Fruit fly (Drosophila melanogaster): ENCODE results near the gene Uxs.

Gene Uxs

DNA sequence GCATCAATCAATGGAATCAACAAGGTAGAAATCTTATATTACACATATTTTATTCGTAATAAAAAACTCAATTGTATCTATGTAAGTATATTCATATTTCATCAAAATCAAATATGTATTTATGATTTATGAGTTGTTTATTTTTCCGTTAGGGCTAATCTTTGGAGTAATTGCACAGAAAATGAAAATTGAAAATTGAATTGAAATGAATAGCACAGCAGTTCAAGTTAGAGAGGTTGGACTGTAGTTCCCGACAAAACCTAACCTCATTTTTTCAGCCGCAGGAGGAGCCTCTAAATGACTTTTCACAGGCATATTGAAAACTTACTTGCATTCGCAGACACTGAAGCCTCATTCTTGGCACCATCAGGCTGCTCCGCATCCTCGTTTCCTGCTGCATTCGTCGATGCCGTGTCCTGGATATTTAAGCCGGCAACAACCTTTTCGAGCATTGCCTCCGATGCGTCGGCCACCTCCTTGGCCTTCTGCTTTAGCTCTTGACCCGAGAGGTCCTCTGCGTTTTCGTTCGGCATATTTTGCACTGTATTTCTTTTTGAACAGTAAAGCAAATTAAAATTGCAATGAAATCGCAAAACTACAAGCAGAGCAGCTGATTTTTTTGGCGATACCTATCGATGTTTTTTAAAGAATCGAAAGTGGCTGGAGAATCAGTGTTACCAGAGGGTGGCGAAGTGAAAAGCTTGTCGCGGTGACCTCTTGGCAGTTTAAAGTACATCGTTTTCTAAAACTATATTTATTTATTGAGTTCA lies 2.7 kb upstream of the Uxs start, which contains the start of gene Nmt (continued):
- TF ChIP-seq CG6654 (GFP tag; optimal IDR thresholded peaks at IDR 0.05) (no peak), stc (GFP tag; IDR thresholded peaks at IDR 0.05) (no peak), knrl (GFP tag; IDR thresholded peaks at IDR 0.05; ENCODE audit: partially characterized antibody) (peak; percentile 67; the same call in 2 of the 3 replicates), Xrp1 (GFP tag; IDR thresholded peaks at IDR 0.05) (no peak), Stat92E (GFP tag; optimal IDR thresholded peaks at IDR 0.05) (no peak), Oli (tag; optimal IDR thresholded peaks at IDR 0.05) (no peak), CG31224 (GFP tag; IDR thresholded peaks at IDR 0.05) (no peak), Abd-B (GFP tag; optimal IDR thresholded peaks at IDR 0.05) (no peak), MBD-R2 (GFP tag; IDR thresholded peaks at IDR 0.05) (peak; percentile 81), Fer1 (GFP tag; optimal IDR thresholded peaks at IDR 0.05) (no peak), CG10431 (GFP tag; optimal IDR thresholded peaks at IDR 0.05) (no peak), pan (optimal IDR thresholded peaks at IDR 0.05) (no peak), pan (GFP tag; optimal IDR thresholded peaks at IDR 0.05 in 1 of 2, IDR thresholded peaks at IDR 0.05 in 1 of 2) (no peak), CG12071 (GFP tag; optimal IDR thresholded peaks at IDR 0.05) (no peak), crp (GFP tag; optimal IDR thresholded peaks at IDR 0.05) (peak; percentile 25 to 90), CG9876 (GFP tag; optimal IDR thresholded peaks at IDR 0.05) (no peak), HmgZ (tag; optimal IDR thresholded peaks at IDR 0.05) (no peak), zen2 (GFP tag; IDR thresholded peaks at IDR 0.05; ENCODE audit: partially characterized antibody) (peak; percentile 80), CG6175 (GFP tag; IDR thresholded peaks at IDR 0.05) (no peak), CG10959 (GFP tag; IDR thresholded peaks at IDR 0.05) (no peak), slbo (GFP tag; IDR thresholded peaks at IDR 0.05) (peak; percentile 82), zfh1 (GFP tag; IDR thresholded peaks at IDR 0.05) (no peak), peb (GFP tag; IDR thresholded peaks at IDR 0.05) (no peak), vnd (GFP tag; IDR thresholded peaks at IDR 0.05; ENCODE audit: partially characterized antibody) (peak; percentile 69), CG11456 (GFP tag; IDR thresholded peaks at IDR 0.05) (no peak), gsb (GFP tag; IDR thresholded peaks at IDR 0.05) (no peak), fd3F (GFP tag; optimal IDR thresholded peaks at IDR 0.05) (peak; percentile 7), tx (GFP tag; optimal IDR thresholded peaks at IDR 0.05) (no peak), CG2116 (GFP tag; optimal IDR thresholded peaks at IDR 0.05) (peak; percentile 11), crc (GFP tag; optimal IDR thresholded peaks at IDR 0.05) (no peak), HLH4C (GFP tag; IDR thresholded peaks at IDR 0.05; ENCODE audit: partially characterized antibody) (peak; percentile 71), D (optimal IDR thresholded peaks at IDR 0.05) (no peak), D (GFP tag; optimal IDR thresholded peaks at IDR 0.05) (no peak), CG2889 (GFP tag; IDR thresholded peaks at IDR 0.05) (0 out of 3 replicates have a peak, but pooled peaks have one; percentile 33), p53 (GFP tag; optimal IDR thresholded peaks at IDR 0.05) (no peak), psq (GFP tag; optimal IDR thresholded peaks at IDR 0.05) (no peak), sc (optimal IDR thresholded peaks at IDR 0.05) (no peak), sc (GFP tag; optimal IDR thresholded peaks at IDR 0.05) (no peak), B-H2 (GFP tag; optimal IDR thresholded peaks at IDR 0.05) (no peak), CG6813 (GFP tag; optimal IDR thresholded peaks at IDR 0.05) (no peak), pho (GFP tag; optimal IDR thresholded peaks at IDR 0.05) (peak; percentile 7), gt (GFP tag; IDR thresholded peaks at IDR 0.05) (no peak), CG17385 (GFP tag; optimal IDR thresholded peaks at IDR 0.05) (peak; percentile 17), dysf (GFP tag; IDR thresholded peaks at IDR 0.05) (no peak), CG11398 (GFP tag; optimal IDR thresholded peaks at IDR 0.05) (no peak), vvl (GFP tag; IDR thresholded peaks at IDR 0.05) (peak; percentile 12; the same call in 1 of the 2 replicates), CG9817 (tag; optimal IDR thresholded peaks at IDR 0.05) (peak; percentile 2), nmo (GFP tag; optimal IDR thresholded peaks at IDR 0.05) (no peak), tgo (GFP tag; IDR thresholded peaks at IDR 0.05) (no peak), CG4854 (GFP tag; optimal IDR thresholded peaks at IDR 0.05) (no peak)

Data from whole organism, embryonic.